Worm (Caenorhabditis elegans) whole organism, L4 larva: ENCODE results near the gene gcy-33.

Experiments
- D1046.2 ChIP-seq: fragments of 200-800 bp; sonication (Bioruptor generic); IDR thresholded peaks from 2 replicates; pipeline ENCODE4 v1.3.6; 2022; ENCODE audit warnings: missing genetic modification characterization, missing compliant biosample characterization
- F10B5.3 ChIP-seq: sonication (generic microtip); optimal IDR thresholded peaks from 2 replicates; lab custom pipeline; 2016; ENCODE audit warnings: mild to moderate bottlenecking, missing genetic modification characterization, missing compliant biosample characterization
- F26F4.8 ChIP-seq: fragments of 200-800 bp; sonication (Bioruptor generic); conservative IDR thresholded peaks from 2 replicates; pipeline ENCODE4 v1.3.6; 2022; ENCODE audit warnings: missing genetic modification characterization, missing compliant biosample characterization
- Y75B8A.6 ChIP-seq: fragments of 200-800 bp; sonication (Bioruptor generic); IDR thresholded peaks from 2 replicates; pipeline ENCODE4 v1.3.6; 2022; ENCODE audit warnings: missing genetic modification reagents, missing genetic modification characterization, missing compliant biosample characterization
- ZK546.5 ChIP-seq, 2 experiments: sonication (generic microtip); optimal IDR thresholded peaks; 2 replicates each; lab custom pipeline; 2017; ENCODE audit warnings: missing biosample characterization in 2 of 2, missing genetic modification characterization in 2 of 2
- aha-1 ChIP-seq: fragments of 150-350 bp; peaks from one replicate; lab custom pipeline; 2014; ENCODE audit warnings: missing biosample characterization, missing genetic modification characterization
- aly-2 ChIP-seq: sonication (generic microtip); optimal IDR thresholded peaks from 2 replicates; lab custom pipeline; 2018; ENCODE audit warnings: missing biosample characterization, missing genetic modification characterization
- ama-1 ChIP-seq: fragments of 150-350 bp; optimal IDR thresholded peaks from 2 replicates; lab custom pipeline; 2014; ENCODE audit warnings: inconsistent platforms, mixed read lengths
- ceh-28 ChIP-seq: fragments of 150-350 bp; optimal IDR thresholded peaks from 2 replicates; lab custom pipeline; 2014; ENCODE audit warnings: missing biosample characterization, missing genetic modification reagents, missing genetic modification characterization
- ces-1 ChIP-seq: fragments of 150-350 bp; sonication (generic microtip); optimal IDR thresholded peaks from 4 replicates; lab custom pipeline; 2014; ENCODE audit warnings: missing biosample characterization, missing genetic modification reagents, missing genetic modification characterization
- daf-12 ChIP-seq: fragments of 150-350 bp; optimal IDR thresholded peaks from 2 replicates; lab custom pipeline; 2014; ENCODE audit warnings: missing biosample characterization, missing genetic modification reagents, missing genetic modification characterization
- daf-16 ChIP-seq, 3 experiments: sonication (generic microtip); optimal IDR thresholded peaks; 2 replicates each; lab custom pipeline; 2016 to 2017; ENCODE audit warnings: missing genetic modification characterization in 3 of 3, missing genetic modification reagents in 3 of 3, mild to moderate bottlenecking in 2 of 3, missing compliant biosample characterization in 2 of 3, missing biosample characterization in 1 of 3, moderate library complexity in 1 of 3
- daf-19 ChIP-seq: fragments of 200-800 bp; sonication (Bioruptor generic); conservative IDR thresholded peaks from 2 replicates; pipeline ENCODE4 v1.3.6; 2022; ENCODE audit warnings: missing genetic modification characterization, missing compliant biosample characterization
- dmd-9 ChIP-seq: fragments of 200-800 bp; sonication (Bioruptor generic); IDR thresholded peaks from 2 replicates; pipeline ENCODE4 v1.3.6; 2022; ENCODE audit warnings: missing genetic modification reagents, missing genetic modification characterization, missing compliant biosample characterization
- dpl-1 ChIP-seq: fragments of 150-350 bp; optimal IDR thresholded peaks from 2 replicates; lab custom pipeline; 2014; ENCODE audit warnings: missing biosample characterization, missing genetic modification reagents, missing genetic modification characterization
- dve-1 ChIP-seq: sonication (generic microtip); optimal IDR thresholded peaks from 2 replicates; lab custom pipeline; 2017; ENCODE audit warnings: antibody characterized with exemption, mild to moderate bottlenecking, missing genetic modification characterization, missing compliant biosample characterization; ENCODE audit not compliant: insufficient read depth
- egl-27 ChIP-seq: sonication (generic microtip); optimal IDR thresholded peaks from 3 replicates; lab custom pipeline; 2017; ENCODE audit warnings: missing biosample characterization, missing genetic modification reagents, missing genetic modification characterization
- fkh-10 ChIP-seq: fragments of 150-350 bp; optimal IDR thresholded peaks from 2 replicates; lab custom pipeline; 2014; ENCODE audit warnings: missing biosample characterization, missing genetic modification reagents, missing genetic modification characterization
- fos-1 ChIP-seq: fragments of 150-350 bp; optimal IDR thresholded peaks from 2 replicates; lab custom pipeline; 2014; ENCODE audit warnings: missing biosample characterization, missing genetic modification characterization
- gei-8 ChIP-seq: fragments of 200-800 bp; sonication (Bioruptor generic); optimal IDR thresholded peaks from 2 replicates; lab custom pipeline; 2018; ENCODE audit warnings: mild to moderate bottlenecking, missing genetic modification characterization, missing compliant biosample characterization
- hif-1 ChIP-seq, 2 experiments: sonication (generic microtip); optimal IDR thresholded peaks; 2 replicates each; lab custom pipeline; 2016 to 2017; ENCODE audit warnings: missing compliant biosample characterization in 2 of 2, missing genetic modification characterization in 2 of 2, missing genetic modification reagents in 2 of 2, missing genotype in 2 of 2, mild to moderate bottlenecking in 1 of 2
- hlh-11 ChIP-seq: fragments of 200-800 bp; sonication (Bioruptor generic); optimal IDR thresholded peaks from 2 replicates; lab custom pipeline; 2018; ENCODE audit warnings: mild to moderate bottlenecking, missing genetic modification characterization, missing compliant biosample characterization
- hlh-30 ChIP-seq: sonication (generic microtip); optimal IDR thresholded peaks from 2 replicates; lab custom pipeline; 2017; ENCODE audit warnings: antibody characterized with exemption, mild to moderate bottlenecking, missing genetic modification characterization, missing compliant biosample characterization; ENCODE audit not compliant: insufficient read depth
- hmg-1.1 ChIP-seq: fragments of 200-800 bp; sonication (Bioruptor generic); IDR thresholded peaks from 2 replicates; pipeline ENCODE4 v1.3.6; 2022; ENCODE audit warnings: missing genetic modification reagents, missing genetic modification characterization, missing compliant biosample characterization
- jun-1 ChIP-seq: fragments of 150-350 bp; optimal IDR thresholded peaks from 2 replicates; lab custom pipeline; 2014; ENCODE audit warnings: missing biosample characterization, missing genetic modification reagents, missing genetic modification characterization
- lin-38 ChIP-seq: fragments of 200-800 bp; sonication (Bioruptor generic); IDR thresholded peaks from 2 replicates; pipeline ENCODE4 v1.3.6; 2022; ENCODE audit warnings: missing genetic modification reagents, missing genetic modification characterization, missing compliant biosample characterization
- madf-5 ChIP-seq, 2 experiments: fragments of 200-800 bp; sonication (Bioruptor generic); IDR thresholded peaks; 2 replicates each; pipeline ENCODE4 v1.3.6; 2022; ENCODE audit warnings: missing compliant biosample characterization in 2 of 2, missing genetic modification characterization in 2 of 2
- madf-9 ChIP-seq: fragments of 200-800 bp; sonication (Bioruptor generic); conservative IDR thresholded peaks from 2 replicates; pipeline ENCODE4 v1.3.6; 2022; ENCODE audit warnings: missing genetic modification reagents, missing genetic modification characterization, missing compliant biosample characterization
- mdl-1 ChIP-seq, 2 experiments: fragments of 150-350 bp in 1 of 2; sonication (generic microtip) in 1 of 2; optimal IDR thresholded peaks; 2 replicates each; lab custom pipeline; 2014 to 2017; ENCODE audit warnings: missing biosample characterization in 2 of 2, missing genetic modification characterization in 2 of 2
- mxl-2 ChIP-seq: fragments of 200-800 bp; sonication (Bioruptor generic); conservative IDR thresholded peaks from 2 replicates; pipeline ENCODE4 v1.3.6; 2022; ENCODE audit warnings: missing genetic modification reagents, missing genetic modification characterization, missing compliant biosample characterization
- nhr-10 ChIP-seq: fragments of 150-350 bp; optimal IDR thresholded peaks from 2 replicates; lab custom pipeline; 2014; ENCODE audit warnings: missing biosample characterization, missing genetic modification characterization
- nhr-11 ChIP-seq: fragments of 150-350 bp; optimal IDR thresholded peaks from 2 replicates; lab custom pipeline; 2014; ENCODE audit warnings: missing biosample characterization, missing genetic modification characterization
- nhr-111 ChIP-seq: fragments of 200-800 bp; sonication (Bioruptor generic); optimal IDR thresholded peaks from 2 replicates; lab custom pipeline; 2018; ENCODE audit warnings: mild to moderate bottlenecking, missing genetic modification characterization, missing compliant biosample characterization
- nhr-237 ChIP-seq: sonication (generic microtip); optimal IDR thresholded peaks from 2 replicates; lab custom pipeline; 2017; ENCODE audit warnings: missing biosample characterization, missing genetic modification characterization
- nhr-28 ChIP-seq: fragments of 150-350 bp; optimal IDR thresholded peaks from 2 replicates; lab custom pipeline; 2014; ENCODE audit warnings: missing biosample characterization, missing genetic modification characterization
- nhr-48 ChIP-seq: sonication (generic microtip); optimal IDR thresholded peaks from 2 replicates; lab custom pipeline; 2016; ENCODE audit warnings: mild to moderate bottlenecking, missing genetic modification characterization, missing compliant biosample characterization
- nhr-6 ChIP-seq: fragments of 150-350 bp; optimal IDR thresholded peaks from 2 replicates; lab custom pipeline; 2014; ENCODE audit warnings: missing biosample characterization, missing genetic modification characterization
- rbr-2 ChIP-seq: sonication (generic microtip); optimal IDR thresholded peaks from 2 replicates; lab custom pipeline; 2016; ENCODE audit warnings: missing genotype, missing genetic modification characterization, missing compliant biosample characterization
- snpc-4 ChIP-seq: fragments of 150-350 bp; optimal IDR thresholded peaks from 2 replicates; lab custom pipeline; 2014; ENCODE audit warnings: missing biosample characterization, missing genetic modification characterization
- spr-1 ChIP-seq: sonication (generic microtip); optimal IDR thresholded peaks from 2 replicates; lab custom pipeline; 2016; ENCODE audit warnings: mild to moderate bottlenecking, missing genetic modification characterization, missing compliant biosample characterization
- spr-3 ChIP-seq: fragments of 200-800 bp; sonication (Bioruptor generic); optimal IDR thresholded peaks from 2 replicates; lab custom pipeline; 2018; ENCODE audit warnings: mild to moderate bottlenecking, missing genetic modification characterization, missing compliant biosample characterization
- tra-1 ChIP-seq: fragments of 200-800 bp; sonication (Bioruptor generic); IDR thresholded peaks from 2 replicates; pipeline ENCODE4 v1.3.6; 2022; ENCODE audit warnings: missing genetic modification reagents, missing genetic modification characterization, missing compliant biosample characterization
- unc-39 ChIP-seq: sonication (generic microtip); optimal IDR thresholded peaks from 2 replicates; lab custom pipeline; 2017; ENCODE audit warnings: missing biosample characterization, missing genetic modification characterization
- unc-62 ChIP-seq, 3 experiments: fragments of 150-350 bp in 1 of 3; sonication (generic microtip); optimal IDR thresholded peaks in 2 of 3; peaks in 1 of 3; 1 replicate in 1 of 3; 2 replicates in 2 of 3; lab custom pipeline; 2014 to 2017; ENCODE audit warnings: missing biosample characterization in 3 of 3, missing genetic modification characterization in 3 of 3, missing genetic modification reagents in 3 of 3, missing genotype in 1 of 3
- vab-7 ChIP-seq: fragments of 200-800 bp; sonication (Bioruptor generic); IDR thresholded peaks from 2 replicates; pipeline ENCODE4 v1.3.6; 2022; ENCODE audit warnings: missing genetic modification reagents, missing genetic modification characterization, missing compliant biosample characterization
- zfp-2 ChIP-seq: sonication (generic microtip); optimal IDR thresholded peaks from 2 replicates; lab custom pipeline; 2016; ENCODE audit warnings: mild to moderate bottlenecking, missing genetic modification characterization, missing compliant biosample characterization
- zip-11 ChIP-seq: fragments of 200-800 bp; sonication (Bioruptor generic); IDR thresholded peaks from 2 replicates; pipeline ENCODE4 v1.3.6; 2022; ENCODE audit warnings: missing genetic modification characterization, missing compliant biosample characterization

Gene gcy-33

DNA sequence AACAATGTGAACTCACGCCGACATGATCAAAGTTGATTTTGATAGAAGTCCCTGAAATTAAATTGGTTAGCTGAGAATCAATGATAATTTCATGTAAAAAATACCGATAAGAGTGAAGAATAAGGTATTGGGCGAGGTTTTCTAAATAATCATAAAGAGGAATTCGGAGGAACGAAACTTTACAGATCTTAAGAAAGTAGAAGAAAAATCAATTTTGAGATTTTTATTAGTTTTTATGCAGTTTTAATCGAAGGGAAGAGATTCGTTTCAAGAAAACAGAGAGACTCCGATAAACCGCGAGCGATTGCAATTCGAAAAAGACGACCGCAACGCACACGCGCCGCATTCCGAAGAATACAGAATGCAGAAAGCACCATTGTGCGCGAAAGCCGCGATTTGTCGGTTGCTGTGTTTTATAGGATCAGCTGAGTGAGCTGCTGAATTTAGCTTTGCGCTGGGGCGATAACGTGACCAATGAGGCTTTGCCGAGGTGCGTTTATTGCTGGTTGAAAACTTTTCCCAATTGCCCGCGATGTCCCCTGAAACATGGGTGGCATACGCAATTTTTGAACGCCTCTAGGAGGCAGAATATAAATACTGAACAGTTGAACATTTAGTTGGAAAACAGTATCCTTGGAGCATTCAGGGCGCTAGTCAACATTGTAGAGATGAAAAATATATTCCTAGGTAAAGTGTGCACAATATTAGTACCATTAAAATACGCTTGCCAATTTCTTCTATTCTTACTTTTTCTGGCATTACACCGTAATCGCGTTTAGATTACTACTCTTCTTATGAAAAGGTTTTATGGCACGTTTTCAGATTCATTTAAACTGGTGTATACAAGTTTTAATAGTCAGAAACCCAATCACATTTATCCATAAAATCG lies 21.7 kb downstream of the gcy-33 start, which contains the start of gene snr-4 (continued):
- TF ChIP-seq fkh-10 (GFP tag; lab: Kevin White, UChicago) (peak; percentile 73), dpl-1 (GFP tag; lab: Kevin White, UChicago) (peak; percentile 82), nhr-48 (tag; lab: Kevin White, UChicago) (peak; percentile 84), rbr-2 (peak; percentile 93), hif-1 (tag; optimal IDR thresholded peaks at IDR 0.05; lab: Kevin White, UChicago) (peak; percentile 50 to 84), unc-62 (GFP tag; optimal IDR thresholded peaks at IDR 0.05 in 1 of 2; lab: Kevin White, UChicago) (peak in 1 of 2 experiments; percentile 98), unc-62 (tag; optimal IDR thresholded peaks at IDR 0.05; lab: Kevin White, UChicago) (no peak), daf-12 (tag; lab: Kevin White, UChicago) (no peak), zfp-2 (tag; lab: Kevin White, UChicago) (peak; percentile 35)

DNA sequence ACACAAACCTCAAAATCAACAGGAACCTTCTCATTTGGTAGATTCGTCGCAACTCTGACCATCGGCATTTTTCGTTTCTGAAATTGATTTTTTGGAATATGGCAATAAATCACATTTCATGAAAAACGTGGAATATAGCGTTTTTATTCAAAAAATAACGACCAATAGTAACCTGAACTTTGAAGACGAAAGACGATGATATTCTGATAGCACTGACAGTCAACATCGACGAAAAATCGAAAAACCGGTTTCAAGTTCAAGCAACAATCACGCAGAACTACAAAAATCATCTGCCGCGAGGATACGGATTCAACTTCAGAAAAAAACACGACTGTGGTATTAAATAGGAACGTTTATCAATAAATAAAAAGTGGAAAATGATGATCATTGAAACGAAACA lies 23.4 kb downstream of the gcy-33 start, which contains the start of gene mif-2:
Gene mif-2 (minus strand): TSS at position 281 of the 400 bp plus-strand sequence.
- TF ChIP-seq lin-38 (0 out of 2 replicates have a peak, but pooled peaks have one; percentile 24), daf-19 (GFP tag; lab: Robert Waterston, UW) (no peak), hmg-1.1 (GFP tag; lab: Robert Waterston, UW) (no peak), hlh-11 (tag; lab: Kevin White, UChicago) (peak; percentile 39), spr-3 (GFP tag; lab: Kevin White, UChicago) (no peak), F10B5.3 (tag; lab: Kevin White, UChicago) (no peak), egl-27 (no peak), aha-1 (no peak), daf-16 (GFP tag; optimal IDR thresholded peaks at IDR 0.05; lab: Kevin White, UChicago) (no peak), daf-16 (tag; optimal IDR thresholded peaks at IDR 0.05; lab: Kevin White, UChicago) (no peak), nhr-28 (tag; lab: Kevin White, UChicago) (peak; percentile 71), tra-1 (no peak), gei-8 (no peak), hlh-30 (tag; lab: Kevin White, UChicago) (peak; percentile 4), mdl-1 (tag; optimal IDR thresholded peaks at IDR 0.05; lab: Kevin White, UChicago) (peak in 1 of 2 experiments; percentile 33), nhr-6 (tag; lab: Kevin White, UChicago) (no peak), dmd-9 (GFP tag; lab: Robert Waterston, UW) (no peak), madf-5 (GFP tag; IDR thresholded peaks at IDR 0.05; lab: Robert Waterston, UW) (0 out of 4 replicates have a peak, but pooled peaks of 1 of the 2 experiments have one; percentile 18), ama-1 (lab: Kevin White, UChicago) (peak; percentile 15), nhr-111 (GFP tag; lab: Kevin White, UChicago) (no peak), spr-1 (no peak), fos-1 (tag; lab: Kevin White, UChicago) (no peak), nhr-237 (no peak), zip-11 (GFP tag; lab: Robert Waterston, UW) (no peak), jun-1 (tag; lab: Kevin White, UChicago) (no peak), nhr-11 (no peak), madf-9 (GFP tag; lab: Robert Waterston, UW) (no peak), vab-7 (no peak)

ce11 chrV:11976734-11977133 lies 24.9 kb downstream of the gcy-33 start:
- TF ChIP-seq mxl-2 (GFP tag; lab: Robert Waterston, UW) = no peak
- no peak for TF ChIP-seq nhr-237
- TF ChIP-seq lin-38 = no peak
- no peak for TF ChIP-seq ces-1 (GFP tag; lab: Kevin White, UChicago)
- TF ChIP-seq ZK546.5 (tag; optimal IDR thresholded peaks at IDR 0.05; lab: Kevin White, UChicago) = no peak
- TF ChIP-seq nhr-28 (tag; lab: Kevin White, UChicago) = peak; percentile 77
- TF ChIP-seq ceh-28 (tag; lab: Kevin White, UChicago) = no peak
- no peak for TF ChIP-seq unc-39 (tag; lab: Kevin White, UChicago)
- TF ChIP-seq D1046.2 (GFP tag; lab: Robert Waterston, UW) = no peak
- TF ChIP-seq daf-19 (GFP tag; lab: Robert Waterston, UW) = no peak
- no peak for TF ChIP-seq Y75B8A.6 (GFP tag; lab: Robert Waterston, UW)
- no peak for TF ChIP-seq nhr-11
- TF ChIP-seq snpc-4 (tag; lab: Kevin White, UChicago) = no peak
- TF ChIP-seq F26F4.8 (GFP tag; lab: Robert Waterston, UW) = no peak
- peak; percentile 68 for TF ChIP-seq dve-1
- no peak for TF ChIP-seq nhr-48 (tag; lab: Kevin White, UChicago)
- no peak for TF ChIP-seq aly-2 (tag; lab: Kevin White, UChicago)
- peak; percentile 27 for TF ChIP-seq nhr-10 (tag; lab: Kevin White, UChicago)
